Worm (Caenorhabditis elegans): ENCODE results near the gene nhr-190.

Gene nhr-190

DNA sequence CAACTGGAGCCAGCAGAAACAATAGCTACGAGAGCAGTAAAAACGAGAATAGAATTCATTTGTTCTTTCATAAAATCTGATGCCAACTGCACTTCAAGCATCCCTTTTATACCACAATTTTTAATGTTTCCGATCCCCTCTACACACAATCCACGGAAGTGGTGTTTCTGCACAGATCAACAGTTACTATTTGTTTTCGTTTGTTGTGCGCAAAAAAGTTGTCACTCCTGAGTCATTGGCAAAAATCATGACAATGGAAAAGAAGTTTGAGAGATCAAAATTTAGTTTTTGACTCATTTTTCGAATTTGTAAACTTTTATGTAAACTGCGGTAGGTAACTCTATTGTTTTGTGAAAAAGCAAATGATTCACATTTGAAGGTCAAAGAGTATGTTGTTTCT, 38.6 kb downstream of the nhr-190 start, which contains the start of gene srlf-37:
Gene srlf-37, minus strand, starts transcription at position 101 of the 400 bp plus-strand sequence.
- TF ChIP-seq arid-1 (GFP tag; conservative IDR thresholded peaks at IDR 0.05) (no peak), zip-2 (tag; optimal IDR thresholded peaks at IDR 0.05) (no peak), F49E8.2 (tag; optimal IDR thresholded peaks at IDR 0.05; ENCODE audit: borderline replicate concordance) (no peak), egl-27 (tag; optimal IDR thresholded peaks at IDR 0.05) (no peak), nhr-6 (tag; optimal IDR thresholded peaks at IDR 0.05) (no peak), ZK546.5 (tag; optimal IDR thresholded peaks at IDR 0.05) (no peak), dmd-6 (GFP tag; IDR thresholded peaks at IDR 0.05) (no peak)

DNA sequence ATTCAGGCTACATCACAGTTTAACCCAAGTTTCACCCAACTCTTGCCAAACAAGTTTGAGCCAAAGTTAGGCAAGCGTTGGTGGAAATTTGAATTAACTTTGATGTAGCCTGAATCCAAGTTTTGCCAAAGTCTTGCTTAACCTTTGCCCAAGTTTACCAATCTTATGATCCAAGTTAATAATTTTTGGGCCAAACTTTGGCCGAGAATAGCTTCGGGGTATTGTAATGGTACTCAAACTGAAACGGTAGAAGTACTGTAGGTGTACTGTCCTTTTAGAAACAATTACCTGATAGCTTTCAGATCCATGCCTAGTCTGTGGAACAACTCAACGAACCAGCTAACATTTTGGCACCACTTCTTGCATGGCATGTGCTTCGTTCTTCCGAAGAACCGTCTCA, 42.5 kb downstream of the nhr-190 start, which contains the start of gene nhr-251:
Gene nhr-251, plus strand, starts transcription at position 301 of the 400 bp plus-strand sequence.
- TF ChIP-seq R02D3.7 (tag; optimal IDR thresholded peaks at IDR 0.05), result no peak
- no peak for TF ChIP-seq daf-19 (GFP tag; conservative IDR thresholded peaks at IDR 0.05)
- peak; percentile 64 for TF ChIP-seq aha-1 (tag)
- no peak for TF ChIP-seq F49E8.2 (tag; optimal IDR thresholded peaks at IDR 0.05; ENCODE audit: borderline replicate concordance)
- no peak for TF ChIP-seq fkh-10 (GFP tag; optimal IDR thresholded peaks at IDR 0.05)

DNA sequence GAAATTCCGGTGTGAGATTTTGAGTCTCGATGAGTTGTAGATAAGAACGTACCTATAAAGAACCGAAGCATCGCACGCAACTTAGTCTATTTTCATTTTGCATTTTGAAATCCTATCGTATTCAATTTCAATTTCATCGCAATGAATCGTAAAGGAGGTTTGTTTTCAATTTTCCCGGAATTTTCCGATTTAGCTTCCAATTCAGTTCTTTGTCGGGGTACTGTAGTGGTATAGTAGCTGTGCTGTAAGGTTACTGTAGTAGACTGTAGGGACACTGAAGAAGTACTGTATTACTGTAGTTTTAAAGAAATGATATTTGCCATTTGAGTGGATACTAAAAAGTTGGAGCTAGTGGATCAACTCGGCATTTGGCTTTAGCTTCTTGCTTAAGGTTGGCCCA, 42.9 kb downstream of the nhr-190 start:
- TF ChIP-seq aha-1 (tag), result peak; percentile 71
- TF ChIP-seq unc-62 (GFP tag; optimal IDR thresholded peaks at IDR 0.05 in 1 of 2), result peak in 1 of 2 experiments; percentile 84
- no peak for TF ChIP-seq unc-62 (tag; optimal IDR thresholded peaks at IDR 0.05)
- no peak for TF ChIP-seq zag-1 (tag; optimal IDR thresholded peaks at IDR 0.05)

DNA sequence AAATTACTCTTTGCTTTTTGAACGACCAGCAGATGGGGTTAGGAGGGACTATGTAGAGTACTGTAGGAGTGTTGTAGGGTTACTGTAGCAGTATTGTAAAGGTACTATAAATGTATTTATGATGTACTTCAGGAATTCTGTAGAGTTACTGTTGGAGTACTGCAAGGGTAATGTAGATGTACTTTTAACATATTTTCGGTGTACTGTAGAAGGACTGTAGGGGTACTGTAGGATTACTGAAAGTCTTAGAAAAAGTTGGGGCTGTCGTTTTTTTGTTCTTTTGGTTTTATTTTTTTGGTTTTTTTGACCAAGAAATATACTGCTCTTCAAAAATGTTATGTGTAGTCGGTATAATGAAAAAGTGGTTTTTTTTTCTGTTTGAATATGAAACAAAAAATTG, 44.1 kb downstream of the nhr-190 start:
- TF ChIP-seq ZK546.5 (tag; optimal IDR thresholded peaks at IDR 0.05) (no peak), dmd-8 (GFP tag; IDR thresholded peaks at IDR 0.05) (no peak), unc-62 (GFP tag; optimal IDR thresholded peaks at IDR 0.05 in 1 of 2) (peak in 1 of 2 experiments; percentile 92), unc-62 (tag; optimal IDR thresholded peaks at IDR 0.05) (no peak), zfp-3 (GFP tag; conservative IDR thresholded peaks at IDR 0.05) (no peak), zfp-2 (tag; optimal IDR thresholded peaks at IDR 0.05) (no peak), aha-1 (tag) (peak; percentile 41), hlh-11 (tag; optimal IDR thresholded peaks at IDR 0.05) (no peak), dmd-9 (GFP tag; IDR thresholded peaks at IDR 0.05) (no peak), Y5F2A.4 (GFP tag; optimal IDR thresholded peaks at IDR 0.05) (no peak)

DNA sequence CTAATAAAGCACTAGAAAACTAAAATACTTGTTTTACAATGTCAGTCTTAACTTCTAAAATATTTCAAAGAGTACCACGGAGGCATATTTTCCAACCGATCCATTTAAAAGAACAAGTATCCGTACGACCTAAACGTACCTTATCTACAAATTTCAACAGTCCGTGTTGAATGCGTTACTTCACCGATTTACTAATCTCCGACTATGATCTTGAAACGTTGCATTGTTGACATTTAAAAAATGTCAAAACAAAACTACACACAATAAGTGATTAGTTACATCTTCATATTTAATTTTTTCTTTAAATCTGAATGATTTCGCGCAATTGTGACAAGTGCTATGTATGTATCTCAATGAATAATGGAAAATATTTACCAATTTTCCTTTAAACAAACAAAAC, 44.9 kb downstream of the nhr-190 start:
- no peak for TF ChIP-seq lin-38 (GFP tag; IDR thresholded peaks at IDR 0.05)
- no peak for TF ChIP-seq dpl-1 (GFP tag; optimal IDR thresholded peaks at IDR 0.05)
- TF ChIP-seq mes-2 (tag; optimal IDR thresholded peaks at IDR 0.05; ENCODE audit: poor library complexity, severe bottlenecking), result no peak

DNA sequence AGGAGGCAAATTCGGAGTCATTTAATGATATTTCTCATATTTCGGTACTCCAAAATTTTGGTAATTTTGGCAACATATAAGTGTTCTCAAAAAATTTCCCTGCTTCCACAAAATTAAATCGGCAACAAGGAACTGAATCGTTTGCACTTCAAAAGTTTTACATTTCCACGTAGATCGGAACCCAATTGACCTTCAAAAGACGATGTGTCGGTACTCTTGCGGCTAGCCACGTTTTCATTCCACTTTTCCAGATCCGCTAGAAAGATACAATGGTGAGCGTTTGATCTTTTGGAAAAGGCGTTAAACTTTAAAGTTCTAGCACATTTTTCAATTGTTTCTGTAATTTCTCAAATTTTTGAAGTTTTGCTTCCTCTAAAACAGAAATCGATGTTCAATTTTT, 45.8 kb downstream of the nhr-190 start:
- no peak for TF ChIP-seq dve-1 (tag; optimal IDR thresholded peaks at IDR 0.05; ENCODE audit: insufficient read depth)
- no peak for TF ChIP-seq unc-39 (tag; optimal IDR thresholded peaks at IDR 0.05)
- no peak for TF ChIP-seq hif-1 (tag; optimal IDR thresholded peaks at IDR 0.05)
- no peak for TF ChIP-seq madf-9 (GFP tag; conservative IDR thresholded peaks at IDR 0.05)
- TF ChIP-seq nhr-6 (tag; optimal IDR thresholded peaks at IDR 0.05), result no peak
- no peak for TF ChIP-seq nhr-11 (tag; optimal IDR thresholded peaks at IDR 0.05)
- no peak for TF ChIP-seq jun-1 (tag; optimal IDR thresholded peaks at IDR 0.05)
- TF ChIP-seq arid-1 (GFP tag; conservative IDR thresholded peaks at IDR 0.05), result no peak
- no peak for TF ChIP-seq nhr-41 (GFP tag; IDR thresholded peaks at IDR 0.05)
- TF ChIP-seq nhr-237 (tag; optimal IDR thresholded peaks at IDR 0.05), result no peak
- no peak for TF ChIP-seq attf-4 (tag; optimal IDR thresholded peaks at IDR 0.05)
- no peak for TF ChIP-seq snpc-4 (tag; optimal IDR thresholded peaks at IDR 0.05)
- TF ChIP-seq zfp-3 (GFP tag; conservative IDR thresholded peaks at IDR 0.05), result no peak
- no peak for TF ChIP-seq nhr-76 (tag; optimal IDR thresholded peaks at IDR 0.05)
- TF ChIP-seq tag-97 (GFP tag; IDR thresholded peaks at IDR 0.05), result no peak
